Worm (Caenorhabditis elegans): ENCODE data around the gene ubc-24.
A peak's percentile ranks its signal among the peaks of the same experiment; 100 is the strongest.

ubc-24 gene

DNA sequence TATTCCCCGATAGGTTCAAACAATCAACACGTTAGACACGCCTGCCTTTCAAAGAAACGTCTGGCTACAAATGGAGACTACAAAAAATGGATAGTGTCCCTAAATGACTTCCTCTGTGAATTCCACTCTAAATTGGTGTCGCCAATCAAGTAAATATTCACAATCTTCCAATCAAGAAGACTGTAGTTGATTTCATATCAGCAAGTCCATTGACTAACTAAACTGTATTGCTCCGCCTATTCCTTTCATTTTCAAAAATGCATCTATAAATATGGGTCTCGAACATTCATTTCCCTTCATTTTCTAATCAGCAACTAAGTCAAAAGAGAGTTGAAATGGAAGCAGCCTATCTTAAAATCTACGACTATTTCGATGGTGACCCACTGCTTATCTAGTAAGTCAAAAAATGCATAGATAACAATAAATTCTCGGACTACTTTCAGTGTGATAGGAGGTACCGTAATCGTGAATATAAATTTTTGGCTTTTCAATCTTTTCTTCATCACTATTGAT lies 17.3 kb upstream of the ubc-24 start, which contains the start of gene drd-1:
drd-1 (plus strand) TSS at position 51 of the 513 bp plus-strand sequence.
- TF ChIP-seq lin-1 (GFP tag; IDR thresholded peaks at IDR 0.05) = peak; percentile 60; the same call in 1 of the 2 replicates
- TF ChIP-seq dve-1 (tag; optimal IDR thresholded peaks at IDR 0.05; ENCODE audit: insufficient read depth) = peak; percentile 71
- TF ChIP-seq ceh-44 (GFP tag; IDR thresholded peaks at IDR 0.05) = no peak
- peak; percentile 33 for TF ChIP-seq nhr-102 (tag; optimal IDR thresholded peaks at IDR 0.05)
- 0 out of 2 replicates have a peak, but pooled peaks have one; percentile 16 for TF ChIP-seq tra-1 (GFP tag; IDR thresholded peaks at IDR 0.05)
- TF ChIP-seq vab-7 (GFP tag; IDR thresholded peaks at IDR 0.05) = no peak
- peak; percentile 92 for TF ChIP-seq dmd-6 (GFP tag; IDR thresholded peaks at IDR 0.05)
- TF ChIP-seq nhr-6 (tag; optimal IDR thresholded peaks at IDR 0.05) = no peak
- no peak for TF ChIP-seq daf-16 (GFP tag; optimal IDR thresholded peaks at IDR 0.05)
- peak; percentile 61 for TF ChIP-seq daf-16 (tag; optimal IDR thresholded peaks at IDR 0.05)
- no peak for TF ChIP-seq lin-15B (tag; optimal IDR thresholded peaks at IDR 0.05)
- peak; percentile 42; the same call in 1 of the 2 replicates for TF ChIP-seq nhr-41 (GFP tag; IDR thresholded peaks at IDR 0.05)
- TF ChIP-seq jun-1 (tag; optimal IDR thresholded peaks at IDR 0.05) = peak; percentile 37
- peak; percentile 37 for TF ChIP-seq fos-1 (tag; optimal IDR thresholded peaks at IDR 0.05)
- TF ChIP-seq unc-62 (GFP tag; optimal IDR thresholded peaks at IDR 0.05 in 1 of 2) = peak in 1 of 2 experiments; percentile 84
- TF ChIP-seq unc-62 (tag; optimal IDR thresholded peaks at IDR 0.05) = no peak
- TF ChIP-seq lsy-2 (tag; optimal IDR thresholded peaks at IDR 0.05) = peak in 1 of 2 experiments; percentile 38
- peak; percentile 84 for TF ChIP-seq hlh-11 (tag; optimal IDR thresholded peaks at IDR 0.05)
- TF ChIP-seq dpl-1 (GFP tag; optimal IDR thresholded peaks at IDR 0.05) = no peak
- TF ChIP-seq daf-19 (GFP tag; conservative IDR thresholded peaks at IDR 0.05) = no peak
- peak; percentile 11 for TF ChIP-seq mxl-3 (GFP tag; optimal IDR thresholded peaks at IDR 0.05)
- peak; percentile 56 for TF ChIP-seq nhr-48 (tag; optimal IDR thresholded peaks at IDR 0.05)
- peak; percentile 72 for TF ChIP-seq nhr-77 (tag; optimal IDR thresholded peaks at IDR 0.05)
- TF ChIP-seq nhr-28 (tag; optimal IDR thresholded peaks at IDR 0.05) = peak; percentile 92
- TF ChIP-seq pqm-1 (tag; optimal IDR thresholded peaks at IDR 0.05) = peak; percentile 99
- TF ChIP-seq lin-29 (GFP tag; IDR thresholded peaks at IDR 0.05) = no peak
- TF ChIP-seq php-3 (GFP tag; IDR thresholded peaks at IDR 0.05) = peak; percentile 58; the same call in 1 of the 2 replicates

DNA sequence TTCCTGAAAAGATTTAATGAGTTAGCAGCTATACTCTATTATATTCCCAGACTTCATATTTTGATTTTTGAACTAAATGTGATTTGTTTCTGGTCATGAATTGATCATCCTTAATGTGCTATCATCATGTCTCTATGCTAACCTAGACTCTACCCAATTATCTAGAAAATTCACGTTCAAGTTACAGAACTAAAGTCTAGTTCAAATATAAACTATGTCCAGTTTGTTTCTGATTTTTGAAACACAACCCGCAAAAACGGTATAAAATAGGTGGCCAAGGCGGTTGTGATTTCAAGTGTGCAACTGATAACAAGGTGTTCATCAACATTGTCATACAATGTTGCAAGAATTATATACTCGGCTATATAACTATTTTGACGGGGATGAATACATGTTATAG lies 14.7 kb upstream of the ubc-24 start, which contains the start of gene F49E12.10:
F49E12.10 (plus strand) TSS at position 301 of the 400 bp plus-strand sequence.
- TF ChIP-seq nhr-28 (tag; optimal IDR thresholded peaks at IDR 0.05) (peak; percentile 8), tra-1 (GFP tag; IDR thresholded peaks at IDR 0.05) (no peak), nhr-10 (tag; optimal IDR thresholded peaks at IDR 0.05) (no peak), dmd-6 (GFP tag; IDR thresholded peaks at IDR 0.05) (peak; percentile 38; the same call in 1 of the 2 replicates), nhr-25 (tag; optimal IDR thresholded peaks at IDR 0.05; ENCODE audit: borderline replicate concordance, insufficient read depth) (no peak), pqm-1 (tag; optimal IDR thresholded peaks at IDR 0.05) (peak; percentile 25), nhr-102 (tag; optimal IDR thresholded peaks at IDR 0.05) (no peak), jun-1 (tag; optimal IDR thresholded peaks at IDR 0.05) (no peak)

DNA sequence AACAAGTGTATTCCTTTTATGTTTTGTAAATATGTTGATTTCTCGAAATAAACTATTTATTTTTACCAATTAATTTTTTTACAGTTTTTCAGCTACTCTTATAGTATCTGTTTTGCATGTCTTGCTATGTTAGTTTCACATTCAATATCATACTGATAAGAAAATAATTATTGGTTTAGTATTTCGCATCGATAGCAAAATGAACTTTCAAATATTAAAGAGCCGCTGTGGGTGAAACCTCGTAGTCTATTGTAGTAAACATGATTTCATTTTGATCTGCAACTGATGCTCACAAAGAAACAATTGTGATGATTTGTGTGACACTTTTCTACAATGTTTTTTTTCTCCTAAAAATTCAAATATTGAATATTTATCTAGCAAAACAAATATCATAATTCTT lies 13.2 kb upstream of the ubc-24 start:
- TF ChIP-seq tag-97 (GFP tag; IDR thresholded peaks at IDR 0.05) = no peak
- peak; percentile 11 for TF ChIP-seq nhr-77 (tag; optimal IDR thresholded peaks at IDR 0.05)
- peak; percentile 1 for TF ChIP-seq hlh-11 (tag; optimal IDR thresholded peaks at IDR 0.05)
- TF ChIP-seq dmd-6 (GFP tag; IDR thresholded peaks at IDR 0.05) = peak; percentile 27; the same call in 1 of the 2 replicates
- TF ChIP-seq nhr-28 (tag; optimal IDR thresholded peaks at IDR 0.05) = peak; percentile 77
- TF ChIP-seq daf-19 (GFP tag; conservative IDR thresholded peaks at IDR 0.05) = no peak
- TF ChIP-seq dve-1 (tag; optimal IDR thresholded peaks at IDR 0.05; ENCODE audit: insufficient read depth) = peak; percentile 3
- TF ChIP-seq ctbp-1 (GFP tag; IDR thresholded peaks at IDR 0.05) = no peak
- TF ChIP-seq daf-16 (GFP tag; optimal IDR thresholded peaks at IDR 0.05) = no peak
- TF ChIP-seq daf-16 (tag; optimal IDR thresholded peaks at IDR 0.05) = peak; percentile 37
- TF ChIP-seq pqm-1 (tag; optimal IDR thresholded peaks at IDR 0.05) = peak; percentile 62

DNA sequence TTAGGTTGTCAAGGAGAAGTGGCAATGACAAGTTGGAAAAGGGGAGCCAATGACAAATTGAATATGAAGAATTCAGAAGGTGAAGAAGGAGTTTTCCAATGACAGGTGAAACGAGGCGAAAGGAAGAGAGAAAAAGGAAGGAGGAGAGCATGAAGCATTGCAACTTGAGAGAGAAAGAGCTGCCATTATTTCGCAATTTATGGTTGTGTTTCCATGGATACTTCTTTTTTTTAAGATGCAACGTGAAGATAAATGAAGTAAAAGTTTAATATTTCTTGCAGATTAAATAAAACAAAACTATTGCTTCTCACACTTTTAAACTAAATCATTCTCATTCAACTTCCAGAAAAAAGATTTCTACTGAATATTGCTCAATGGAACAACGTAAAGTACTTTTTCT lies 11.2 kb upstream of the ubc-24 start, which contains the start of gene F49E12.8:
F49E12.8 (minus strand) TSS at position 101 of the 400 bp plus-strand sequence.
- TF ChIP-seq dmd-8 (GFP tag; IDR thresholded peaks at IDR 0.05) (no peak), dve-1 (tag; optimal IDR thresholded peaks at IDR 0.05; ENCODE audit: insufficient read depth) (peak; percentile 24)

Data from whole organism, L4 larva.